Worm (Caenorhabditis elegans): Measurements from ENCODE around the gene acl-13.

DNA sequence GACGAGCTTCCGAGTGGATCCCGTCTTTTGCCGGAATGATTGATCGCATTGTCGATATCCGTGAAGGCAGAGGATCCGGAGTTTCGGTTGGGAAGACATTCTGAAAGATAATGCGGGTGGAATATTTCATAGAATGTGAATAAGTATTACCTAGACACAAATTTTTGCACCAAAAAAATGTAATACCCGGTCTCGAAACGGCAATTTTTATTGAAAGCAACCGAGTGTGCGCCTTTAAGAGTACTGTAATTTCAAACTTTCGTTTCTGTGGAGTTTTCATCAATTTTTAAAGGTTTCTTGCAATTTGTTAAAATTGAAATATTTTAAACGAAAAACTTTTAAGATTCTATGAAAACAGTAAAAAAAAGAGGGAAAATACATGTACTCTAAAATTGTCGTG lies 33.7 kb downstream of the acl-13 start, which contains the start of gene C25G4.2:
- no peak for TF ChIP-seq ztf-11 (tag; optimal IDR thresholded peaks at IDR 0.05)
- no peak for TF ChIP-seq ama-1 (optimal IDR thresholded peaks at IDR 0.05)
- no peak for TF ChIP-seq snpc-4 (tag; optimal IDR thresholded peaks at IDR 0.05)
- no peak for TF ChIP-seq lin-13 (GFP tag; optimal IDR thresholded peaks at IDR 0.05)
- TF ChIP-seq alr-1 (tag; optimal IDR thresholded peaks at IDR 0.05) = no peak
- no peak for TF ChIP-seq F13H6.1 (tag; optimal IDR thresholded peaks at IDR 0.05)
- no peak for TF ChIP-seq unc-39 (tag; optimal IDR thresholded peaks at IDR 0.05)
- TF ChIP-seq nhr-11 (tag; optimal IDR thresholded peaks at IDR 0.05) = no peak
- TF ChIP-seq elt-3 (tag; optimal IDR thresholded peaks at IDR 0.05) = no peak
- TF ChIP-seq ceh-82 (tag; optimal IDR thresholded peaks at IDR 0.05) = no peak
- no peak for TF ChIP-seq peb-1 (tag; optimal IDR thresholded peaks at IDR 0.05)
- no peak for TF ChIP-seq zag-1 (tag; optimal IDR thresholded peaks at IDR 0.05)
